Worm (Caenorhabditis elegans) whole organism, L3 larva: ENCODE data around the gene cya-1.

Source experiments
- R02D3.7 ChIP-seq: fragments of 150-350 bp; optimal IDR thresholded peaks from 2 replicates; lab custom pipeline; 2014; ENCODE audit warnings: missing biosample characterization, missing genetic modification characterization
- ZK546.5 ChIP-seq: sonication (generic microtip); optimal IDR thresholded peaks from 2 replicates; lab custom pipeline; 2017; ENCODE audit warnings: missing biosample characterization, missing genetic modification characterization
- aly-2 ChIP-seq: fragments of 150-350 bp; optimal IDR thresholded peaks from 2 replicates; lab custom pipeline; 2014; ENCODE audit warnings: missing biosample characterization, missing genetic modification characterization
- ama-1 ChIP-seq: fragments of 150-350 bp; optimal IDR thresholded peaks from 2 replicates; lab custom pipeline; 2018
- ceh-16 ChIP-seq: sonication (generic microtip); optimal IDR thresholded peaks from 2 replicates; lab custom pipeline; 2017; ENCODE audit warnings: missing biosample characterization, missing genetic modification characterization
- ceh-28 ChIP-seq: fragments of 150-350 bp; optimal IDR thresholded peaks from 2 replicates; lab custom pipeline; 2014; ENCODE audit warnings: missing biosample characterization, missing genetic modification reagents, missing genetic modification characterization
- ceh-82 ChIP-seq: fragments of 150-350 bp; optimal IDR thresholded peaks from 2 replicates; lab custom pipeline; 2014; ENCODE audit warnings: missing biosample characterization, missing genetic modification characterization
- ceh-9 ChIP-seq: sonication (generic microtip); optimal IDR thresholded peaks from 2 replicates; lab custom pipeline; 2018; ENCODE audit warnings: missing biosample characterization, missing genetic modification characterization
- egl-27 ChIP-seq: sonication (generic microtip); optimal IDR thresholded peaks from 4 replicates; lab custom pipeline; 2017; ENCODE audit warnings: missing biosample characterization, missing genetic modification reagents, missing genetic modification characterization
- elt-2 ChIP-seq: sonication (generic microtip); optimal IDR thresholded peaks from 2 replicates; lab custom pipeline; 2016; ENCODE audit warnings: missing genetic modification reagents, mild to moderate bottlenecking, missing genetic modification characterization, missing compliant biosample characterization
- elt-3 ChIP-seq, 3 experiments: fragments of 150-350 bp in 1 of 3; sonication (generic microtip) in 2 of 3; optimal IDR thresholded peaks; 2 replicates in 2 of 3; 4 replicates in 1 of 3; lab custom pipeline; 2014 to 2017; ENCODE audit warnings: missing biosample characterization in 3 of 3, missing genetic modification characterization in 3 of 3
- eor-1 ChIP-seq, 2 experiments: fragments of 150-350 bp; optimal IDR thresholded peaks; 2 replicates each; lab custom pipeline; 2014 to 2018; ENCODE audit warnings: missing biosample characterization in 2 of 2, missing genetic modification characterization in 2 of 2
- fkh-2 ChIP-seq: fragments of 150-350 bp; optimal IDR thresholded peaks from 2 replicates; lab custom pipeline; 2014; ENCODE audit warnings: missing biosample characterization, missing genetic modification reagents, missing genetic modification characterization
- fos-1 ChIP-seq: fragments of 150-350 bp; optimal IDR thresholded peaks from 2 replicates; lab custom pipeline; 2014; ENCODE audit warnings: missing biosample characterization, missing genetic modification characterization
- hmg-11 ChIP-seq: sonication (generic microtip); optimal IDR thresholded peaks from 2 replicates; lab custom pipeline; 2016; ENCODE audit warnings: missing genetic modification characterization, missing compliant biosample characterization
- jun-1 ChIP-seq: fragments of 150-350 bp; optimal IDR thresholded peaks from 2 replicates; lab custom pipeline; 2014; ENCODE audit warnings: missing biosample characterization, missing genetic modification reagents, missing genetic modification characterization
- lin-39 ChIP-seq: fragments of 150-350 bp; optimal IDR thresholded peaks from 2 replicates; lab custom pipeline; 2018; ENCODE audit warnings: missing biosample characterization, missing genetic modification reagents, missing genetic modification characterization
- lsy-12 ChIP-seq: sonication (generic microtip); optimal IDR thresholded peaks from 2 replicates; lab custom pipeline; 2016; ENCODE audit warnings: mild to moderate bottlenecking, missing genetic modification characterization, missing compliant biosample characterization
- mml-1 ChIP-seq: fragments of 150-350 bp; sonication (generic microtip); optimal IDR thresholded peaks from 3 replicates; lab custom pipeline; 2014; ENCODE audit warnings: missing biosample characterization, missing genetic modification characterization
- nhr-23 ChIP-seq: fragments of 150-350 bp; optimal IDR thresholded peaks from 2 replicates; lab custom pipeline; 2014; ENCODE audit warnings: missing biosample characterization, missing genetic modification reagents, missing genetic modification characterization
- nhr-25 ChIP-seq: sonication (generic microtip); optimal IDR thresholded peaks from 2 replicates; lab custom pipeline; 2017; ENCODE audit warnings: missing biosample characterization, missing genetic modification characterization
- nhr-28 ChIP-seq: fragments of 150-350 bp; optimal IDR thresholded peaks from 2 replicates; lab custom pipeline; 2014; ENCODE audit warnings: missing biosample characterization, missing genetic modification characterization
- nhr-43 ChIP-seq: sonication (generic microtip); optimal IDR thresholded peaks from 2 replicates; lab custom pipeline; 2016; ENCODE audit warnings: mild to moderate bottlenecking, missing genetic modification characterization, missing compliant biosample characterization; ENCODE audit not compliant: poor library complexity, severe bottlenecking
- nhr-67 ChIP-seq: fragments of 150-350 bp; optimal IDR thresholded peaks from 2 replicates; lab custom pipeline; 2014; ENCODE audit warnings: missing biosample characterization, missing genetic modification characterization
- nhr-76 ChIP-seq: fragments of 150-350 bp; sonication (generic microtip); optimal IDR thresholded peaks from 5 replicates; lab custom pipeline; 2014; ENCODE audit warnings: missing biosample characterization, missing genetic modification characterization
- nhr-77 ChIP-seq: fragments of 150-350 bp; optimal IDR thresholded peaks from 2 replicates; lab custom pipeline; 2014; ENCODE audit warnings: missing biosample characterization, missing genetic modification characterization
- pha-4 ChIP-seq: fragments of 150-350 bp; optimal IDR thresholded peaks from 2 replicates; lab custom pipeline; 2014; ENCODE audit warnings: missing biosample characterization, missing genetic modification reagents, missing genetic modification characterization
- pqm-1 ChIP-seq: fragments of 150-350 bp; optimal IDR thresholded peaks from 2 replicates; lab custom pipeline; 2017; ENCODE audit warnings: missing biosample characterization, missing genetic modification characterization, inconsistent platforms
- sea-2 ChIP-seq: fragments of 150-350 bp; sonication (generic microtip); optimal IDR thresholded peaks from 4 replicates; lab custom pipeline; 2014; ENCODE audit warnings: missing biosample characterization, missing genetic modification reagents, missing genetic modification characterization
- skn-1 ChIP-seq: fragments of 150-350 bp; optimal IDR thresholded peaks from 2 replicates; lab custom pipeline; 2014; ENCODE audit warnings: missing biosample characterization, missing genetic modification characterization
- unc-62 ChIP-seq: fragments of 150-350 bp; sonication (generic microtip); optimal IDR thresholded peaks from 4 replicates; lab custom pipeline; 2014; ENCODE audit warnings: missing biosample characterization, missing genetic modification reagents, missing genetic modification characterization
- zag-1 ChIP-seq: fragments of 150-350 bp; optimal IDR thresholded peaks from 2 replicates; lab custom pipeline; 2014; ENCODE audit warnings: missing biosample characterization, missing genetic modification characterization
- ztf-11 ChIP-seq: fragments of 150-350 bp; optimal IDR thresholded peaks from 2 replicates; lab custom pipeline; 2014; ENCODE audit warnings: missing biosample characterization, missing genetic modification characterization

The cya-1 gene

ce11 chrIII:9114076-9114475, 5.0 kb upstream of the cya-1 start:
- TF ChIP-seq pha-4 (tag; lab: Kevin White, UChicago) = no peak
- TF ChIP-seq ZK546.5 (tag; lab: Kevin White, UChicago) = no peak
- TF ChIP-seq nhr-23 (tag; lab: Kevin White, UChicago) = no peak
- no peak for TF ChIP-seq jun-1 (tag; lab: Kevin White, UChicago)

DNA sequence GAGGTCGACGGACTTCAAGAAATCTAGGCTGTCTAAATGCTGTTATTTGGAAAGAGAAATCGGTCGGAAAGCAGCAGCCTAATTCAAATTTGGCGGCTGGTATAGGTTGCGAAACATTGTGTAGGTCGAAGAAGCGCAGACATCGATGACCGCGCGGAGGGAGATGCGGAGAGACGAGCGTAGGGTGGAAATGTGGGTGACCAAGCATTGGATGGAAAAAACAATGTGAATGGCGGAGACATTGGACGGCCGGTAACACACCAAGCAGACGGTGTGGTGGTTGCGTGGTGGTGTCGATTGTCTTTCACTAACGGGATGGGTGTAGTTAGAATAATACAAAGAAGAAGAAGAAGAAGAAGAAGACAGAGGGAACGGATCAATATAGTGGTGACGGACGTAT, 3.4 kb upstream of the cya-1 start:
- no peak for TF ChIP-seq fos-1 (tag; lab: Kevin White, UChicago)
- peak; percentile 17 for TF ChIP-seq nhr-25 (tag; lab: Kevin White, UChicago)

ce11 chrIII:9110270-9110669, 1.2 kb upstream of the cya-1 start:
- no peak for TF ChIP-seq unc-62 (GFP tag; lab: Kevin White, UChicago)
- TF ChIP-seq ztf-11 (tag; lab: Kevin White, UChicago) = no peak
- no peak for TF ChIP-seq zag-1
- peak; percentile 46 for TF ChIP-seq elt-2 (tag; lab: Kevin White, UChicago)
- no peak for TF ChIP-seq egl-27 (tag; lab: Kevin White, UChicago)
- TF ChIP-seq nhr-25 (tag; lab: Kevin White, UChicago) = peak; percentile 17
- no peak for TF ChIP-seq lsy-12 (tag; lab: Kevin White, UChicago)
- TF ChIP-seq sea-2 (GFP tag; lab: Kevin White, UChicago) = no peak
- TF ChIP-seq mml-1 (tag; lab: Kevin White, UChicago) = no peak
- TF ChIP-seq ceh-28 (tag; lab: Kevin White, UChicago) = no peak
- no peak for TF ChIP-seq fos-1 (tag; lab: Kevin White, UChicago)
- no peak for TF ChIP-seq ceh-9 (tag; lab: Kevin White, UChicago)
- no peak for TF ChIP-seq nhr-28 (tag; lab: Kevin White, UChicago)

- no peak for TF ChIP-seq pha-4 (tag; lab: Kevin White, UChicago)
- no peak for TF ChIP-seq eor-1 (tag; optimal IDR thresholded peaks at IDR 0.05; lab: Kevin White, UChicago)
- TF ChIP-seq lin-39 = no peak
- no peak for TF ChIP-seq nhr-67 (tag; lab: Kevin White, UChicago)
- no peak for TF ChIP-seq jun-1 (tag; lab: Kevin White, UChicago)
- no peak for TF ChIP-seq aly-2 (tag; lab: Kevin White, UChicago)
- no peak for TF ChIP-seq ceh-82 (tag; lab: Kevin White, UChicago)
These were observed 654 bp upstream of the cya-1 start for ce11 chrIII:9109726-9110125.

DNA sequence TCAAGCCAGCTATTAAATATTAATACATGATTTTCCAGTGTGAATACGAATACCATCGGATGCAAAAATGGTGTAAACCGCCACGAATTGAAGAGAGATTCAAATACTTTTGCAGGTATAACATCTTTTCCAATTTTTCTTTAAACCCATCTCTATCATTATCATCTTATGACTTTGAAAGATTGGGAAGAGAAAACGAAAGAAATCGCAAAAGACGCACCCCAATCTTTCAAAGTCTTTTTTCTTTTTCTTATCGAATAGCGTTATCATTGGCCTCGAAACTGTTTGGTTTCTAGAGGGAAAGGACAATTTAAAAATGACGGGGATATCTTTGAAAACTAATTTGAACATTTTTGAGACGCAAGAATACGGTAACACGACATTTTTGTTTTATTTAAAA, 3.4 kb downstream of the cya-1 start:
- TF ChIP-seq sea-2 (GFP tag; lab: Kevin White, UChicago) = no peak
- no peak for TF ChIP-seq ZK546.5 (tag; lab: Kevin White, UChicago)
- no peak for TF ChIP-seq nhr-28 (tag; lab: Kevin White, UChicago)

- TF ChIP-seq R02D3.7 (no peak), hmg-11 (no peak), elt-2 (tag; lab: Kevin White, UChicago) (peak; percentile 34), mml-1 (tag; lab: Kevin White, UChicago) (no peak), nhr-43 (peak; percentile 24), eor-1 (tag; optimal IDR thresholded peaks at IDR 0.05; lab: Kevin White, UChicago) (no peak), elt-3 (tag; optimal IDR thresholded peaks at IDR 0.05; lab: Kevin White, UChicago) (no peak), lsy-12 (tag; lab: Kevin White, UChicago) (peak; percentile 15), lin-39 (peak; percentile 19), nhr-76 (no peak), nhr-25 (tag; lab: Kevin White, UChicago) (peak; percentile 9), fkh-2 (tag; lab: Kevin White, UChicago) (no peak), ceh-16 (tag; lab: Kevin White, UChicago) (no peak), nhr-77 (no peak), skn-1 (tag; lab: Kevin White, UChicago) (peak; percentile 17), pqm-1 (tag; lab: Kevin White, UChicago) (peak; percentile 26), ama-1 (lab: Kevin White, UChicago) (peak; percentile 30)
These were observed 5.0 kb downstream of the cya-1 start for ce11 chrIII:9104060-9104459.
